Fruit fly (Drosophila melanogaster): Measurements from ENCODE around the gene CG31279.
A peak's percentile ranks its signal among the peaks of the same experiment; 100 is the strongest.

Gene CG31279

DNA sequence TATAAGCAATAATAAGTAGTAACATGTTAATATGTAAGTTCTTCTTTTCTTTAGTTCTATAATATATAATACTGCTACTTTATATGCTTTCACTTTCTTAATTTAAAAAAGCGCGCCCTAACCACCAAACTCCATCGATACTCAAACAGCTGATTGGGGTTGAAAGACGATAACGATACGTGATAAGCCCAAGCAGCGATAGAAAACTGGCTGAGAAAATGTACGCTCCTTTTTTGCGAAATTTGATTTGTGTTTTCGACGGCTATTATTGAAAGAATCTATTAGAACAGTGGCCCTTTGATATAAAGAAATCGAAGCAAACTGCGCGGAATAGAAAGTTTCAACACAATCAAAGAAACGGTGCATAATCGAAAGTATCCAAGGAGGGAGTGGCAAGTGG, 25.4 kb downstream of the CG31279 start, which contains the start of gene CG14883 (continued):
- TF ChIP-seq CG4617 (GFP tag; optimal IDR thresholded peaks at IDR 0.05; ENCODE audit: borderline replicate concordance) (peak; percentile 27), CG2116 (GFP tag; optimal IDR thresholded peaks at IDR 0.05) (peak; percentile 70), Bgb (GFP tag; IDR thresholded peaks at IDR 0.05; ENCODE audit: partially characterized antibody) (peak; percentile 40; the same call in 1 of the 2 replicates), C15 (GFP tag; IDR thresholded peaks at IDR 0.05) (no peak), amos (GFP tag; IDR thresholded peaks at IDR 0.05; ENCODE audit: partially characterized antibody) (peak; percentile 44; the same call in 1 of the 2 replicates), Dll (GFP tag; IDR thresholded peaks at IDR 0.05; ENCODE audit: partially characterized antibody) (peak; percentile 58; the same call in 2 of the 4 replicates), CG4282 (GFP tag; optimal IDR thresholded peaks at IDR 0.05) (no peak), Blimp-1 (GFP tag; optimal IDR thresholded peaks at IDR 0.05) (peak; percentile 98), Oli (tag; optimal IDR thresholded peaks at IDR 0.05) (no peak), corto (GFP tag; optimal IDR thresholded peaks at IDR 0.05) (no peak), CG31388 (GFP tag; optimal IDR thresholded peaks at IDR 0.05) (no peak), CG11723 (GFP tag; optimal IDR thresholded peaks at IDR 0.05) (no peak), CG6791 (GFP tag; IDR thresholded peaks at IDR 0.05; ENCODE audit: partially characterized antibody) (peak; percentile 72), Doc3 (GFP tag; IDR thresholded peaks at IDR 0.05; ENCODE audit: partially characterized antibody) (0 out of 3 replicates have a peak, but pooled peaks have one; percentile 39), Atf-2 (GFP tag; optimal IDR thresholded peaks at IDR 0.05) (no peak), CG10431 (GFP tag; optimal IDR thresholded peaks at IDR 0.05) (no peak), bigmax (GFP tag; optimal IDR thresholded peaks at IDR 0.05) (peak; percentile 79), MTF-1 (GFP tag; optimal IDR thresholded peaks at IDR 0.05; ENCODE audit: borderline replicate concordance) (no peak)

DNA sequence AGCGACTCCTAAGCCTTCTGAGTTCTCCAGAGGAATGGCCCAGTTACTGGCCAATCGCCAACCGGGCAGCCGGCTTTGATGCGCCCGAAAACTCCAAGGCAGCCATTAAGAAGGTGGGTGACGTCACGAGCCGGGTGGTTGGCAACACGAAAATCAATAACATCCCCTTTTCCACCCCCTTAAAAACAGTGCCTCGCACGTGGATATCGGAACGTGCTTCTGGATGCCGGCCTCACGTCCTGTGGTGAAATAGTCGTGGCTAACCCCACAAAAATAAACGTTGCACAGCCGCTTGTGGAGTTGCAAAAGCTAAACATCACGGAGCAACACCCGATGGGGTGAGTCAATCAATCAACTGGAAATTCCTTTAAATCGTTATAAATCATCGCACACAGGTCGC, 26.1 kb downstream of the CG31279 start:
- TF ChIP-seq HLH54F (GFP tag; optimal IDR thresholded peaks at IDR 0.05) (no peak), Rx (GFP tag; IDR thresholded peaks at IDR 0.05) (no peak), CG6791 (GFP tag; IDR thresholded peaks at IDR 0.05; ENCODE audit: partially characterized antibody) (0 out of 3 replicates have a peak, but pooled peaks have one; percentile 24), HHEX (GFP tag; optimal IDR thresholded peaks at IDR 0.05) (no peak), H2.0 (GFP tag; IDR thresholded peaks at IDR 0.05) (no peak), CG3281 (GFP tag; optimal IDR thresholded peaks at IDR 0.05) (no peak), CG31224 (GFP tag; IDR thresholded peaks at IDR 0.05) (no peak), CG10209 (GFP tag; optimal IDR thresholded peaks at IDR 0.05) (no peak), lab (GFP tag; optimal IDR thresholded peaks at IDR 0.05) (no peak), tx (GFP tag; optimal IDR thresholded peaks at IDR 0.05) (no peak), nerfin-1 (tag; optimal IDR thresholded peaks at IDR 0.05) (peak; percentile 97), nerfin-2 (GFP tag; IDR thresholded peaks at IDR 0.05; ENCODE audit: partially characterized antibody) (0 out of 2 replicates have a peak, but pooled peaks have one; percentile 10), psq (GFP tag; optimal IDR thresholded peaks at IDR 0.05) (no peak), CG11696 (GFP tag; IDR thresholded peaks at IDR 0.05) (no peak), CG7372 (GFP tag; IDR thresholded peaks at IDR 0.05) (no peak), Taf1 (GFP tag; IDR thresholded peaks at IDR 0.05) (no peak), CG1529 (GFP tag; optimal IDR thresholded peaks at IDR 0.05) (no peak), CG1024 (GFP tag; IDR thresholded peaks at IDR 0.05) (no peak), seq (GFP tag; IDR thresholded peaks at IDR 0.05) (peak; percentile 42; the same call in 1 of the 2 replicates), CG33557 (GFP tag; optimal IDR thresholded peaks at IDR 0.05) (no peak), CG13894 (tag; optimal IDR thresholded peaks at IDR 0.05) (no peak), hth (optimal IDR thresholded peaks at IDR 0.05) (no peak), CG34224 (GFP tag; IDR thresholded peaks at IDR 0.05; ENCODE audit: partially characterized antibody) (no peak), zfh2 (GFP tag; optimal IDR thresholded peaks at IDR 0.05) (no peak), CG13123 (GFP tag; optimal IDR thresholded peaks at IDR 0.05) (no peak), onecut (GFP tag; IDR thresholded peaks at IDR 0.05) (peak; percentile 98), CG10959 (GFP tag; IDR thresholded peaks at IDR 0.05) (no peak), Max (GFP tag; optimal IDR thresholded peaks at IDR 0.05) (no peak), CG17328 (GFP tag; IDR thresholded peaks at IDR 0.05) (no peak)

Data from whole organism, embryonic.